Worm (Caenorhabditis elegans) whole organism, young adult: ENCODE results near the gene rgl-1.

ENCODE experiments used
- F22D6.2 ChIP-seq: sonication (generic microtip); optimal IDR thresholded peaks from 2 replicates; lab custom pipeline; 2016; ENCODE audit warnings: mild to moderate bottlenecking, missing genetic modification characterization, missing compliant biosample characterization
- F23B12.7 ChIP-seq: sonication (generic microtip); optimal IDR thresholded peaks from 2 replicates; lab custom pipeline; 2017; ENCODE audit warnings: missing genetic modification characterization, mild to moderate bottlenecking, missing compliant biosample characterization, antibody characterized with exemption, moderate library complexity; ENCODE audit not compliant: insufficient read depth
- K11D2.4 ChIP-seq: fragments of 200-800 bp; sonication (Bioruptor generic); IDR thresholded peaks from 2 replicates; pipeline ENCODE4 v1.3.6; 2022; ENCODE audit warnings: missing genetic modification reagents, missing genetic modification characterization, missing compliant biosample characterization
- Y53G8AR.9 ChIP-seq: fragments of 200-800 bp; sonication (Bioruptor generic); conservative IDR thresholded peaks from 2 replicates; pipeline ENCODE4 v1.3.6; 2022; ENCODE audit warnings: missing genetic modification reagents, missing genetic modification characterization, missing compliant biosample characterization
- Y95B8A.8 ChIP-seq: fragments of 200-800 bp; sonication (Bioruptor generic); IDR thresholded peaks from 2 replicates; pipeline ENCODE4 v1.3.6; 2022; ENCODE audit warnings: missing genetic modification reagents, missing genetic modification characterization, missing compliant biosample characterization
- attf-6 ChIP-seq: fragments of 200-800 bp; sonication (Bioruptor generic); IDR thresholded peaks from 2 replicates; pipeline ENCODE4 v1.3.6; 2022; ENCODE audit warnings: missing genetic modification reagents, missing genetic modification characterization, missing compliant biosample characterization
- bed-2 ChIP-seq: fragments of 200-800 bp; sonication (Bioruptor generic); IDR thresholded peaks from 2 replicates; pipeline ENCODE4 v1.3.6; 2022; ENCODE audit warnings: missing genetic modification reagents, missing genetic modification characterization, missing compliant biosample characterization
- ccch-3 ChIP-seq: fragments of 200-800 bp; sonication (Bioruptor generic); optimal IDR thresholded peaks from 2 replicates; lab custom pipeline; 2018; ENCODE audit warnings: mild to moderate bottlenecking, missing genetic modification characterization, missing compliant biosample characterization
- efl-1 ChIP-seq: fragments of 150-350 bp; optimal IDR thresholded peaks from 2 replicates; lab custom pipeline; 2014; ENCODE audit warnings: missing biosample characterization, missing genetic modification reagents, missing genetic modification characterization
- let-607 ChIP-seq, 2 experiments: fragments of 200-800 bp in 1 of 2; sonication (Bioruptor generic) in 1 of 2; sonication (generic microtip) in 1 of 2; optimal IDR thresholded peaks; 2 replicates each; lab custom pipeline; 2016 to 2018; ENCODE audit warnings: mild to moderate bottlenecking in 2 of 2, missing compliant biosample characterization in 2 of 2, missing genetic modification characterization in 2 of 2, moderate library complexity in 2 of 2, missing genotype in 1 of 2
- madf-10 ChIP-seq: sonication (generic microtip); optimal IDR thresholded peaks from 2 replicates; lab custom pipeline; 2016; ENCODE audit warnings: mild to moderate bottlenecking, missing genetic modification characterization, missing compliant biosample characterization
- nhr-80 ChIP-seq: sonication (generic microtip); optimal IDR thresholded peaks from 2 replicates; lab custom pipeline; 2016; ENCODE audit warnings: missing genetic modification characterization, missing compliant biosample characterization
- nhr-90 ChIP-seq: sonication (generic microtip); optimal IDR thresholded peaks from 2 replicates; lab custom pipeline; 2016; ENCODE audit warnings: missing genotype, mild to moderate bottlenecking, missing genetic modification characterization, missing compliant biosample characterization
- snpc-1.1 ChIP-seq: sonication (generic microtip); optimal IDR thresholded peaks from 2 replicates; lab custom pipeline; 2017; ENCODE audit warnings: missing genetic modification characterization, mild to moderate bottlenecking, missing compliant biosample characterization, antibody characterized with exemption, moderate library complexity, missing genotype, missing genetic modification reagents; ENCODE audit not compliant: insufficient read depth
- tbp1 ChIP-seq: fragments of 200-800 bp; sonication (Bioruptor generic); optimal IDR thresholded peaks from 2 replicates; lab custom pipeline; 2018; ENCODE audit warnings: mild to moderate bottlenecking, missing genetic modification characterization, missing compliant biosample characterization
- xnd-1 ChIP-seq: sonication (generic microtip); optimal IDR thresholded peaks from 2 replicates; lab custom pipeline; 2016; ENCODE audit warnings: missing genotype, missing genetic modification reagents, missing genetic modification characterization, missing compliant biosample characterization
- ztf-6 ChIP-seq: fragments of 200-800 bp; sonication (Bioruptor generic); IDR thresholded peaks from 2 replicates; pipeline ENCODE4 v1.3.6; 2022; ENCODE audit warnings: missing genetic modification reagents, missing genetic modification characterization, missing compliant biosample characterization

Gene rgl-1

DNA sequence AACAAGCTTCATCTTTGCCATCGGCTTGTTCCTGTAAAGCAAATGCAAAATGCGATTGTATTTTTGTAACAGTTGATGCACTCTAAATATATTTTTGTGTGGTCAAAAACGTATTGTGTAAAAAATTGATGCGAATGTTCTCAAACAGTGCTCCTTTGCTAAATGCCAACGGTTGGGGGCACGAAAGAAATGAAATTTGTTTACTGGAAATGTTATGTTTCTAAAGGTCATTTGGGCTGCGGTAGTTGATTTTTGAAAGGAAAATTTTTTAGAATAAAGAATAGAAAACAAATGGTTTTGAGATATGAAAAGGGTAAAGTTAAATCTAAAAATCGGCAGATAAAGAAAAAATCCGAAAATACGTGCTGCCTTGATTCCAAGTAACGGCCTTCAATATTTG, 49.7 kb downstream of the rgl-1 start, which contains the start of gene C15C7.6:
Gene C15C7.6 (minus strand): TSS at position 101 of the 400 bp plus-strand sequence.
- TF ChIP-seq tbp1 (GFP tag; lab: Kevin White, UChicago) (no peak), xnd-1 (tag; lab: Kevin White, UChicago) (no peak), nhr-90 (tag; lab: Kevin White, UChicago) (no peak)

DNA sequence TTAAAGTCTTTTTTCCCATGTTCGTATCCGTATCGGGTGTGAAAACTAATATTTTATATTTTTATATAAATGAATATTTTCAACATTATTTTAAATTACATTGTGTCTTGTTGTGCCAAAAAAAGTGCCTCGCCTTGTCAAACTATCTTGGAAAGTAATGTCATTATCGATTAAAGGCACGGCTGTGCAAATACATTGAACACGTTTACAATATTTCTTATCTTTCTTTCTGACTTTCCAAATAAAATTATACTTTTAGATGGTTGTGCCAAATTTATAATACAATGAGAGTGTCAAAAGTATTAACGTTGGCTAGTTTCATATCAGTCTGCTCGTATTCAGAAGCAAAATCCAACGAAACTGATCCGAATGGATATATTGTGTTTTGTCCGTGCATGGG, 54.6 kb downstream of the rgl-1 start, which contains the start of gene pfut-1:
Gene pfut-1 (plus strand): TSS at position 258 of the 400 bp plus-strand sequence.
- TF ChIP-seq nhr-80 (tag; lab: Kevin White, UChicago) (peak; percentile 24), Y95B8A.8 (no peak), let-607 (tag; optimal IDR thresholded peaks at IDR 0.05; lab: Kevin White, UChicago) (peak in 1 of 2 experiments; percentile 23)

DNA sequence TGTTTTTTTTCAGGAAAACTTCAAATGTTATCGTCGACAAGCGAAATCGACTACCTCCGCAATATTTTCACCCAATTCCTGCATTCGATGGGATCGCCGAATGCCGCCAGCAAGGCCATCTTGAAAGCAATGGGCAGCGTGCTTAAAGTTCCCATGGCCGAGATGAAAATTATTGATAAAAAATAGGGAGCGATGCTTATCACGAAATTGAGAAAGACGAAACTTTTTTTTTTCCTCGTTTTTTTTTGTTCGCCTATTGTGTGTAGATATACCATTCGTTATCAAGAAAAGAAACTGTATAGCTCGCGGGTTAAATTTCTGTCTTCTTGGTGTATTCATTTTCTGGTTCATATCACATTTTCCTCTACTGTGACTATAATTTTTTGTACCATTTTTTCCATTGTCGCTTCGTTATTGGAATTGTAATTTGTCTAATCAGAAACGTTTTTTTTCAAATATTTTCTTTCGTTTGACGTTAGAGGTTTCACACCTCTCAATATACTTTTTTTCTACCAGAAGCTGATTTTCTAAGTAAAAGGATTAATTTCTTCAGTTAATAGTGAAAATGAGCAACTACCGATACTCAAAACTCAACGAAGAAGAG, 56.1 kb downstream of the rgl-1 start, which contains the start of gene syx-6:
Gene syx-6 (plus strand): TSS at position 554 of the 604 bp plus-strand sequence.
- TF ChIP-seq F23B12.7, result no peak
- TF ChIP-seq Y53G8AR.9, result no peak
- no peak for TF ChIP-seq snpc-1.1 (tag; lab: Kevin White, UChicago)
- no peak for TF ChIP-seq F22D6.2 (tag; lab: Kevin White, UChicago)
- no peak for TF ChIP-seq bed-2 (GFP tag; lab: Robert Waterston, UW)
- no peak for TF ChIP-seq attf-6 (GFP tag; lab: Robert Waterston, UW)
- no peak for TF ChIP-seq efl-1
- no peak for TF ChIP-seq K11D2.4 (GFP tag; lab: Robert Waterston, UW)
- no peak for TF ChIP-seq madf-10 (tag; lab: Kevin White, UChicago)
- no peak for TF ChIP-seq ztf-6 (GFP tag; lab: Robert Waterston, UW)
- no peak for TF ChIP-seq ccch-3 (GFP tag; lab: Kevin White, UChicago)
